Fruit fly (Drosophila melanogaster): ENCODE data around the gene TotF.

TotF gene

DNA sequence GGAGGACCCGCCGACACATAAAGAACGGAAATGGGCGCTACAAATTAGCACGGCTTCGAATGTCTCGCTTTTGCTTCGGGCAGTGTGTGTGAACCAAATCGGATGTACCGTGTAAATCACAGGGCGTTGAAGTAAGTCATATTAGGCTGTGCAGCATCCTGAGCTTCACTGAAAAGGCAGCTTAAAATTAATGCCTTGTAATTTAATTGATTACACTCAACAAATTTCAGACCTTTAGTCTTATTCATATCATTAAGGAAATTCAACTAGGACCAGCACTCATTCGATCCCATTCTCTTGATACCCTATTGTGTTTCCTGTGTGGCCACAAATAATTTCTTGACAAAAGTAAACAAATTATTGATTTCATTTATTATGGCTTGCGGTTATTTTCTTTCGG is 42.2 kb downstream of the TotF start (continued):
- TF ChIP-seq CG9139 (GFP tag; optimal IDR thresholded peaks at IDR 0.05) (peak; percentile 53), Hr4 (GFP tag; optimal IDR thresholded peaks at IDR 0.05) (peak; percentile 69), Lpt (GFP tag; optimal IDR thresholded peaks at IDR 0.05) (peak; percentile 10), fd59A (GFP tag; optimal IDR thresholded peaks at IDR 0.05) (peak; percentile 58), esn (GFP tag; optimal IDR thresholded peaks at IDR 0.05) (peak; percentile 88), lz (GFP tag; optimal IDR thresholded peaks at IDR 0.05) (peak; percentile 86), CG8632 (GFP tag; optimal IDR thresholded peaks at IDR 0.05) (peak; percentile 69), Gug (GFP tag; IDR thresholded peaks at IDR 0.05) (peak; percentile 49; the same call in 1 of the 2 replicates), Hr38 (GFP tag; optimal IDR thresholded peaks at IDR 0.05) (no peak), acj6 (GFP tag; optimal IDR thresholded peaks at IDR 0.05) (peak; percentile 83), dac (GFP tag; optimal IDR thresholded peaks at IDR 0.05) (no peak), achi (GFP tag; optimal IDR thresholded peaks at IDR 0.05) (peak; percentile 67), CG6854 (GFP tag; optimal IDR thresholded peaks at IDR 0.05) (peak; percentile 37), dsx (GFP tag; optimal IDR thresholded peaks at IDR 0.05; ENCODE audit: poor library complexity, severe bottlenecking) (peak; percentile 50), Smox (GFP tag; optimal IDR thresholded peaks at IDR 0.05) (peak; percentile 81), Met (GFP tag; optimal IDR thresholded peaks at IDR 0.05) (peak; percentile 82), CG11762 (GFP tag; optimal IDR thresholded peaks at IDR 0.05; ENCODE audit: insufficient read depth) (peak; percentile 76), eg (GFP tag; IDR thresholded peaks at IDR 0.05) (peak; percentile 83), CG34406 (GFP tag; optimal IDR thresholded peaks at IDR 0.05) (peak; percentile 70), pdm3 (GFP tag; optimal IDR thresholded peaks at IDR 0.05) (peak; percentile 81), Ets96B (tag; optimal IDR thresholded peaks at IDR 0.05) (peak; percentile 82), Eip78C (GFP tag) (peak; percentile 95), Sox14 (GFP tag; optimal IDR thresholded peaks at IDR 0.05) (peak; percentile 78)

DNA sequence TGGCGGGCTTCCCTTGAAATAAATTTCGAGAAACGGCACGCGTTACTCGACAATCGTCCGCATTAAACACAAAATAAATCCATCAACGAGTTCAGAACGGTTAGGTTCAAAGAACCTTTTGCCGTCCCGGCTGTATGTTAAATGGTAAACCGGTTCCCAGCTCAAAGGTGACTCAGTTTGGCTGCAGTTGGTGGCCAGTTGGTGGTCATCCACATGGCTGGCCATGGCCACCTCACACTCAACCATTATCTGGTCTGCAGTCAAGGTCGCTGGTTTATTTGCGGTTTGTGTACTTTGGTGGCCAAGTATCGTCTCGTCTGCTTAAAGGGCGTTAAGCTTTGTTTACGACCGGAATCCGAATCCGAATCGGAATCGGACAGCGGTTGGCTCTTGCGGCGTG is 42.7 kb downstream of the TotF start:
- peak; percentile 35 for TF ChIP-seq dsx (GFP tag; optimal IDR thresholded peaks at IDR 0.05; ENCODE audit: poor library complexity, severe bottlenecking)
- TF ChIP-seq esn (GFP tag; optimal IDR thresholded peaks at IDR 0.05) = no peak

DNA sequence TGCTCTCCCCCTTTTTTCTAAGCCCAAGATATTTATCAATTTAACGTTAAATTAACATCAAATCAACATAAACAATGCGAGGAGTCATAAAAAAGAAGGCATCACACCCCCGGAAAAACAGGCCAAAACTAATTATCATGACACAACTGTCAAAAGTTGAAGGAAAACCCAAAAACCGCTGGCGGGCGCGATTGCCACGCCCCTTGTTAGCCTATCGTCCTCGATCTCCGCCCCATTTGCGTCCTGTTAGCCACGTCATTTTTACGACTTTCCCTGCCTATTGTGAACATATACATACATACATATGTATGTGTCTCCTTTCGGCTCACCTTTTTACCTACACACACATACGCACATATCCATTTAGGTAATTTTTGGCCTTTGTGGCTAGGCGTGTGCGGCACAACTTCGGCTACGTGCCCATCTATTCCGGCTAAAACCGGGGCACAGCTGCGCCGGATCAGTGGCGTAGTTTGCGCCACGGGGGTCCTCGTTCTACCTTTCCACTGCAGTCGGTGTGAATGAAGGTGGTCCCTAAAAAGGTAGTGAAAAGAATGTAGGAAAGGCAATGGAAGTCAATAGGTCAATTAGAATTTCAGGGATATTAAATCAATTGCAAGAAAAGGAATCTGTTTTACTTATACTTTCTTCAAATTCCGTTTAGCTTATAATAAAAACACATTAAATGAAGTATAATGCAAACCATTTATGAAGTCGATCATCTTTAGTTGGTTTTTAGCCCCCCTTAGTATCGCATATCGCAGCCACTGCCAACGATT is 45.4 kb downstream of the TotF start:
- TF ChIP-seq CG6808 (GFP tag; optimal IDR thresholded peaks at IDR 0.05) = no peak
- TF ChIP-seq Gug (GFP tag; IDR thresholded peaks at IDR 0.05) = no peak
- no peak for TF ChIP-seq cyc (GFP tag; optimal IDR thresholded peaks at IDR 0.05)
- peak; percentile 19; the same call in 1 of the 2 replicates for TF ChIP-seq CG15336 (GFP tag; IDR thresholded peaks at IDR 0.05)
- no peak for TF ChIP-seq pdm3 (GFP tag; optimal IDR thresholded peaks at IDR 0.05)
- no peak for TF ChIP-seq CG3919 (GFP tag; optimal IDR thresholded peaks at IDR 0.05)
- TF ChIP-seq CG11294 (GFP tag; IDR thresholded peaks at IDR 0.05) = no peak
- 0 out of 3 replicates have a peak, but pooled peaks have one; percentile 8 for TF ChIP-seq eg (GFP tag; IDR thresholded peaks at IDR 0.05)
- TF ChIP-seq topi (GFP tag; optimal IDR thresholded peaks at IDR 0.05) = no peak
- no peak for TF ChIP-seq Sox102F (GFP tag; optimal IDR thresholded peaks at IDR 0.05)
- no peak for TF ChIP-seq CG8632 (GFP tag; optimal IDR thresholded peaks at IDR 0.05)
- peak; percentile 3 for TF ChIP-seq acj6 (GFP tag; optimal IDR thresholded peaks at IDR 0.05)
- TF ChIP-seq Blimp-1 (GFP tag; optimal IDR thresholded peaks at IDR 0.05) = no peak
- no peak for TF ChIP-seq Eip78C (GFP tag)
- TF ChIP-seq CG6276 (GFP tag; optimal IDR thresholded peaks at IDR 0.05) = no peak
- no peak for TF ChIP-seq CG11902 (GFP tag; optimal IDR thresholded peaks at IDR 0.05)
- TF ChIP-seq CG9139 (GFP tag; optimal IDR thresholded peaks at IDR 0.05) = no peak
- TF ChIP-seq achi (GFP tag; optimal IDR thresholded peaks at IDR 0.05) = peak; percentile 2
- no peak for TF ChIP-seq Eip93F (GFP tag; optimal IDR thresholded peaks at IDR 0.05)
- TF ChIP-seq Hr4 (GFP tag; optimal IDR thresholded peaks at IDR 0.05) = peak; percentile 12
- TF ChIP-seq CG4318 (GFP tag; optimal IDR thresholded peaks at IDR 0.05) = no peak
- peak; percentile 3 for TF ChIP-seq OdsH (GFP tag; optimal IDR thresholded peaks at IDR 0.05)
- TF ChIP-seq CG32006 (GFP tag; optimal IDR thresholded peaks at IDR 0.05) = peak; percentile 39
- no peak for TF ChIP-seq vri (GFP tag; optimal IDR thresholded peaks at IDR 0.05)
- no peak for TF ChIP-seq Hr38 (GFP tag; optimal IDR thresholded peaks at IDR 0.05)
- no peak for TF ChIP-seq net (GFP tag; optimal IDR thresholded peaks at IDR 0.05)
- no peak for TF ChIP-seq Hr39 (GFP tag; optimal IDR thresholded peaks at IDR 0.05)

All from whole organism, prepupa.